Worm (Caenorhabditis elegans): ENCODE measurements around the gene F13A2.1.

The F13A2.1 gene

ce11 chrV:4382298-4382697, at the start of gene F13A2.1:
Gene F13A2.1 (minus strand): TSS chrV:4382398.
- no peak for TF ChIP-seq ZK546.5 (tag; optimal IDR thresholded peaks at IDR 0.05)
- TF ChIP-seq egl-27 (tag; optimal IDR thresholded peaks at IDR 0.05): no peak
- TF ChIP-seq elt-3 (tag; optimal IDR thresholded peaks at IDR 0.05): no peak
- TF ChIP-seq ceh-82 (tag; optimal IDR thresholded peaks at IDR 0.05): no peak
- no peak for TF ChIP-seq F13H6.1 (tag; optimal IDR thresholded peaks at IDR 0.05)
- no peak for TF ChIP-seq zag-1 (tag; optimal IDR thresholded peaks at IDR 0.05)
- no peak for TF ChIP-seq unc-39 (tag; optimal IDR thresholded peaks at IDR 0.05)
- TF ChIP-seq dmd-4 (tag; optimal IDR thresholded peaks at IDR 0.05): no peak
- no peak for TF ChIP-seq mab-5 (tag; optimal IDR thresholded peaks at IDR 0.05)
- TF ChIP-seq lsy-2 (tag; optimal IDR thresholded peaks at IDR 0.05): no peak
- no peak for TF ChIP-seq ztf-11 (tag; optimal IDR thresholded peaks at IDR 0.05)
- no peak for TF ChIP-seq nhr-6 (tag; optimal IDR thresholded peaks at IDR 0.05)
- TF ChIP-seq C34F6.9 (tag; optimal IDR thresholded peaks at IDR 0.05): no peak
- TF ChIP-seq gmeb-1 (tag; optimal IDR thresholded peaks at IDR 0.05): no peak

ce11 chrV:4429576-4429975, 47.4 kb upstream of the F13A2.1 start, which contains the start of gene Y47D7A.12:
Gene Y47D7A.12 (minus strand): TSS chrV:4429676.
- no peak for TF ChIP-seq Y55F3AM.14 (GFP tag; optimal IDR thresholded peaks at IDR 0.05)
- no peak for TF ChIP-seq lin-11 (tag; optimal IDR thresholded peaks at IDR 0.05)
- no peak for TF ChIP-seq zag-1 (tag; optimal IDR thresholded peaks at IDR 0.05)
- no peak for TF ChIP-seq nhr-21 (tag; optimal IDR thresholded peaks at IDR 0.05)
- no peak for TF ChIP-seq C34F6.9 (tag; optimal IDR thresholded peaks at IDR 0.05)

ce11 chrV:4428202-4428601, 46.0 kb upstream of the F13A2.1 start, which contains the start of gene Y47D7A.11:
Gene Y47D7A.11 (minus strand): TSS chrV:4428302.
- TF ChIP-seq elt-1 (tag; optimal IDR thresholded peaks at IDR 0.05): no peak
- no peak for TF ChIP-seq ama-1 (optimal IDR thresholded peaks at IDR 0.05)
- no peak for TF ChIP-seq mab-5 (tag; optimal IDR thresholded peaks at IDR 0.05)
- no peak for TF ChIP-seq R02D3.7 (tag; optimal IDR thresholded peaks at IDR 0.05)
- TF ChIP-seq nhr-237 (tag; optimal IDR thresholded peaks at IDR 0.05): no peak
- TF ChIP-seq snpc-4 (tag; optimal IDR thresholded peaks at IDR 0.05): no peak
- TF ChIP-seq dmd-4 (tag; optimal IDR thresholded peaks at IDR 0.05): no peak
- TF ChIP-seq lin-11 (tag; optimal IDR thresholded peaks at IDR 0.05): no peak
- TF ChIP-seq ceh-16 (tag; optimal IDR thresholded peaks at IDR 0.05): no peak
- no peak for TF ChIP-seq fos-1 (tag; optimal IDR thresholded peaks at IDR 0.05)
- no peak for TF ChIP-seq unc-62 (GFP tag; optimal IDR thresholded peaks at IDR 0.05)
- TF ChIP-seq nhr-11 (tag; optimal IDR thresholded peaks at IDR 0.05): no peak
- no peak for TF ChIP-seq Y55F3AM.14 (GFP tag; optimal IDR thresholded peaks at IDR 0.05)
- TF ChIP-seq mdl-1 (tag; optimal IDR thresholded peaks at IDR 0.05): no peak
- no peak for TF ChIP-seq nhr-12 (tag; optimal IDR thresholded peaks at IDR 0.05)
- no peak for TF ChIP-seq sma-3 (GFP tag; optimal IDR thresholded peaks at IDR 0.05)
- no peak for TF ChIP-seq nhr-77 (tag; optimal IDR thresholded peaks at IDR 0.05)

DNA sequence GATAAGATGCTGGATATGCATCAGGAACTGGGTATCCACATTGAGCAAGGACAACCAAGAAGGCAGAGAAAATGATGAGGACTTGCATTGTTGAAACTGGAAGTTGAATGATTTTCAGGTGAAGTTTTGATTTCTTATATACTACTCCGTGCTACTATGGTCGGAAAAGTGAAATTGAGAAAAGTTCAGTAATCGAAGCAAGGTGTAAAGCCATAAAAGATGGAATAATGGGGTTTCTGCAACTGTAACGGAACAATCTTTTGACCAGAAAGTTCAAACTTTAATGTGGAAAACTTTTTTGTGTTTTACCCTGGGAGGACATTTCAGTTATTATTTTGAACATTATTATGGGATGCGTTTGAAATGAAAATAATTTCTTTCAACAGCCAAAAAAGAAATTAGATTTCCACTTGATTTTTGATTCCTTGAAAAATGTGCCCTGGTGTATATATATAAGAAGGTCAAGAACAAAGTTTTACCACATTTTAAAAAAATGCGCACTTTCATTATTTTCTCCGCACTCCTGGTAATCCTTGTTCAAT, 41.7 kb upstream of the F13A2.1 start, which contains the start of the genes Y47D7A.9 and Y47D7A.19:
Gene Y47D7A.9 (minus strand): TSS at position 101 of the 542 bp plus-strand sequence.
Gene Y47D7A.19 (plus strand): TSS at position 492 of the 542 bp plus-strand sequence.
- TF ChIP-seq nhr-23 (tag; optimal IDR thresholded peaks at IDR 0.05): no peak
- no peak for TF ChIP-seq fos-1 (tag; optimal IDR thresholded peaks at IDR 0.05)
- no peak for TF ChIP-seq aly-2 (tag; optimal IDR thresholded peaks at IDR 0.05)
- no peak for TF ChIP-seq nhr-237 (tag; optimal IDR thresholded peaks at IDR 0.05)
- TF ChIP-seq ceh-16 (tag; optimal IDR thresholded peaks at IDR 0.05): no peak
- no peak for TF ChIP-seq nhr-129 (tag; optimal IDR thresholded peaks at IDR 0.05)
- TF ChIP-seq ZK546.5 (tag; optimal IDR thresholded peaks at IDR 0.05): no peak
- TF ChIP-seq sma-9 (GFP tag; optimal IDR thresholded peaks at IDR 0.05): no peak
- TF ChIP-seq sma-9 (tag; optimal IDR thresholded peaks at IDR 0.05): no peak
- no peak for TF ChIP-seq alr-1 (tag; optimal IDR thresholded peaks at IDR 0.05)
- TF ChIP-seq skn-1 (tag; optimal IDR thresholded peaks at IDR 0.05): no peak
- TF ChIP-seq ztf-11 (tag; optimal IDR thresholded peaks at IDR 0.05): no peak
- TF ChIP-seq R02D3.7 (tag; optimal IDR thresholded peaks at IDR 0.05): no peak
- TF ChIP-seq lsy-2 (tag; optimal IDR thresholded peaks at IDR 0.05): no peak
- TF ChIP-seq ztf-1 (GFP tag; conservative IDR thresholded peaks at IDR 0.05): no peak
- TF ChIP-seq C34F6.9 (tag; optimal IDR thresholded peaks at IDR 0.05): no peak
- TF ChIP-seq lin-13 (GFP tag; optimal IDR thresholded peaks at IDR 0.05): no peak
- no peak for TF ChIP-seq lin-39 (tag; optimal IDR thresholded peaks at IDR 0.05)
- no peak for TF ChIP-seq nhr-77 (tag; optimal IDR thresholded peaks at IDR 0.05)

Data from whole organism, L2 larva.